Fruit fly (Drosophila melanogaster) ovary, adult (tissue): Measurements from ENCODE around the gene CG17472.
A peak's percentile ranks its signal among the peaks of the same experiment; 100 is the strongest.

Experiments
- CG17801 ChIP-seq: fragments of 200-800 bp; optimal IDR thresholded peaks from 2 replicates; lab custom pipeline; 2019; ENCODE audit warnings: missing biosample characterization, mild to moderate bottlenecking, missing genetic modification characterization, moderate library complexity; ENCODE audit not compliant: partially characterized antibody

Gene CG17472

dm6 chr2L:20634215-20634614, at the start of gene CG17472:
Gene CG17472, plus strand, starts transcription at chr2L:20634515.
- TF ChIP-seq CG17801 (GFP tag; lab: Kevin White, UChicago) = no peak

- no peak for TF ChIP-seq CG17801 (GFP tag; lab: Kevin White, UChicago)
These were observed 36.6 kb upstream of the CG17472 start for dm6 chr2L:20597744-20598143.

dm6 chr2L:20601282-20601681, 33.0 kb upstream of the CG17472 start:
- TF ChIP-seq CG17801 (GFP tag; lab: Kevin White, UChicago) = no peak

- TF ChIP-seq CG17801 (GFP tag; lab: Kevin White, UChicago) = no peak
These were observed 30.2 kb upstream of the CG17472 start, which contains the start of gene CG31677 for dm6 chr2L:20604096-20604495. Gene CG31677, minus strand, starts transcription at chr2L:20604196.

dm6 chr2L:20614222-20614621, 20.1 kb upstream of the CG17472 start, which contains the start of gene CG15475:
Gene CG15475, plus strand, starts transcription at chr2L:20614522.
- no peak for TF ChIP-seq CG17801 (GFP tag; lab: Kevin White, UChicago)

dm6 chr2L:20638413-20638812, 4.1 kb downstream of the CG17472 start:
- TF ChIP-seq CG17801 (GFP tag; lab: Kevin White, UChicago) = no peak

- TF ChIP-seq CG17801 (GFP tag; lab: Kevin White, UChicago) = no peak
These were observed 5.5 kb downstream of the CG17472 start, which contains the start of gene CG31680 for dm6 chr2L:20639821-20640220. Gene CG31680, plus strand, starts transcription at chr2L:20640121.

- no peak for TF ChIP-seq CG17801 (GFP tag; lab: Kevin White, UChicago)
These were observed 6.3 kb downstream of the CG17472 start, which contains the start of gene Sfp38D for dm6 chr2L:20640617-20641016. Gene Sfp38D, plus strand, starts transcription at chr2L:20640917.

- TF ChIP-seq CG17801 (GFP tag; lab: Kevin White, UChicago) = no peak
These were observed 8.8 kb downstream of the CG17472 start, which contains the start of gene CG17470 for dm6 chr2L:20643144-20643543. Gene CG17470, minus strand, starts transcription at chr2L:20643244.

dm6 chr2L:20645394-20645869, 11.1 kb downstream of the CG17472 start, which contains the start of the genes phr6-4 and CG2608:
Gene phr6-4, minus strand, starts transcription at chr2L:20645791.
Gene CG2608, plus strand, starts transcription at chr2L:20645822.
- TF ChIP-seq CG17801 (GFP tag; lab: Kevin White, UChicago) = peak; percentile 92

- no peak for TF ChIP-seq CG17801 (GFP tag; lab: Kevin White, UChicago)
These were observed 13.1 kb downstream of the CG17472 start for dm6 chr2L:20647240-20647908.

dm6 chr2L:20648612-20649011, 14.3 kb downstream of the CG17472 start, which contains the start of gene CG18810:
Gene CG18810, plus strand, starts transcription at chr2L:20648912.
- TF ChIP-seq CG17801 (GFP tag; lab: Kevin White, UChicago) = no peak

- peak; percentile 14 for TF ChIP-seq CG17801 (GFP tag; lab: Kevin White, UChicago)
These were observed 15.6 kb downstream of the CG17472 start, which contains the start of gene CG2611 for dm6 chr2L:20649891-20650290. Gene CG2611, plus strand, starts transcription at chr2L:20650189.

dm6 chr2L:20656110-20656509, 21.8 kb downstream of the CG17472 start, which contains the start of the genes brun and CG2614:
Gene brun, minus strand, starts transcription at chr2L:20656178.
Gene CG2614, plus strand, starts transcription at chr2L:20656426.
- TF ChIP-seq CG17801 (GFP tag; lab: Kevin White, UChicago) = peak; percentile 64

dm6 chr2L:20661071-20661470, 26.8 kb downstream of the CG17472 start:
- no peak for TF ChIP-seq CG17801 (GFP tag; lab: Kevin White, UChicago)

- TF ChIP-seq CG17801 (GFP tag; lab: Kevin White, UChicago) = no peak
These were observed 30.1 kb downstream of the CG17472 start for dm6 chr2L:20664428-20664827.
